Fruit fly (Drosophila melanogaster) whole organism, embryonic: Measurements from ENCODE around the gene bma.

Source experiments
- Ada2b ChIP-seq: fragments of 200-800 bp; sonication (Bioruptor generic); IDR thresholded peaks from 2 replicates; pipeline ENCODE4 v1.3.6; 2022; ENCODE audit warnings: missing biosample characterization, missing genetic modification characterization
- Atf3 ChIP-seq: fragments of 200-800 bp; sonication (Bioruptor generic); optimal IDR thresholded peaks from 3 replicates; lab custom pipeline; 2016; ENCODE audit warnings: missing biosample characterization, missing genetic modification characterization
- CG10209 ChIP-seq: fragments of 200-800 bp; sonication (Bioruptor generic); optimal IDR thresholded peaks from 3 replicates; lab custom pipeline; 2017; ENCODE audit warnings: missing biosample characterization, mild to moderate bottlenecking, missing genetic modification characterization, missing genetic modification reagents
- CG10543 ChIP-seq: fragments of 200-800 bp; sonication (Bioruptor generic); optimal IDR thresholded peaks from 3 replicates; lab custom pipeline; 2017; ENCODE audit warnings: missing biosample characterization, mild to moderate bottlenecking, missing genetic modification characterization, moderate library complexity
- CG1233 ChIP-seq: fragments of 200-800 bp; sonication (Bioruptor generic); optimal IDR thresholded peaks from 4 replicates; lab custom pipeline; 2018; ENCODE audit warnings: missing biosample characterization, mild to moderate bottlenecking, missing genetic modification characterization
- CG13123 ChIP-seq: fragments of 200-800 bp; sonication (Bioruptor generic); optimal IDR thresholded peaks from 2 replicates; lab custom pipeline; 2016; ENCODE audit warnings: missing biosample characterization, missing genetic modification characterization
- CG13296 ChIP-seq: fragments of 200-800 bp; sonication (Bioruptor generic); optimal IDR thresholded peaks from 3 replicates; lab custom pipeline; 2018; ENCODE audit warnings: missing biosample characterization, mild to moderate bottlenecking, missing genetic modification characterization
- CG16779 ChIP-seq: fragments of 200-800 bp; sonication (Bioruptor generic); IDR thresholded peaks from 2 replicates; pipeline ENCODE4 v1.3.6; 2022; ENCODE audit warnings: missing biosample characterization, missing genetic modification characterization
- CG17802 ChIP-seq: fragments of 200-800 bp; sonication (Bioruptor generic); optimal IDR thresholded peaks from 2 replicates; lab custom pipeline; 2018; ENCODE audit warnings: missing biosample characterization, mild to moderate bottlenecking, missing genetic modification characterization, moderate library complexity
- CG18764 ChIP-seq: fragments of 200-800 bp; sonication (Bioruptor generic); optimal IDR thresholded peaks from 3 replicates; lab custom pipeline; 2016; ENCODE audit warnings: missing biosample characterization, missing genetic modification characterization
- CG30431 ChIP-seq: fragments of 200-800 bp; sonication (Bioruptor generic); optimal IDR thresholded peaks from 2 replicates; lab custom pipeline; 2017; ENCODE audit warnings: missing biosample characterization, missing genetic modification characterization
- CG3065 ChIP-seq: fragments of 200-800 bp; sonication (Bioruptor generic); optimal IDR thresholded peaks from 2 replicates; lab custom pipeline; 2016; ENCODE audit warnings: missing biosample characterization, missing genetic modification characterization
- CG4820 ChIP-seq: fragments of 200-800 bp; sonication (Bioruptor generic); optimal IDR thresholded peaks from 3 replicates; lab custom pipeline; 2016; ENCODE audit warnings: missing biosample characterization, missing genetic modification characterization
- CG6175 ChIP-seq: fragments of 200-800 bp; sonication (Bioruptor generic); IDR thresholded peaks from 3 replicates; pipeline ENCODE4 v1.3.6; 2022; ENCODE audit warnings: missing biosample characterization, missing genetic modification characterization
- CG6689 ChIP-seq: fragments of 200-800 bp; sonication (Bioruptor generic); IDR thresholded peaks from 2 replicates; pipeline ENCODE4 v1.3.6; 2022; ENCODE audit warnings: missing biosample characterization, missing genetic modification characterization
- CG8089 ChIP-seq: fragments of 200-800 bp; sonication (Bioruptor generic); optimal IDR thresholded peaks from 3 replicates; lab custom pipeline; 2016; ENCODE audit warnings: missing biosample characterization, missing genetic modification characterization
- CG8281 ChIP-seq: fragments of 200-800 bp; sonication (Bioruptor generic); optimal IDR thresholded peaks from 2 replicates; lab custom pipeline; 2018; ENCODE audit warnings: missing biosample characterization, mild to moderate bottlenecking, missing genetic modification characterization, moderate library complexity
- CG8478 ChIP-seq: fragments of >200 bp; optimal IDR thresholded peaks from 2 replicates; lab custom pipeline; 2018
- Dad ChIP-seq: fragments of 200-800 bp; sonication (Bioruptor generic); optimal IDR thresholded peaks from 3 replicates; lab custom pipeline; 2016; ENCODE audit warnings: missing biosample characterization, missing genetic modification characterization
- Dbx ChIP-seq: fragments of 200-800 bp; sonication (Bioruptor generic); IDR thresholded peaks from 3 replicates; pipeline ENCODE4 v1.3.6; 2022; ENCODE audit warnings: missing biosample characterization, missing genetic modification characterization
- Dp ChIP-seq: fragments of 200-800 bp; sonication (Bioruptor generic); optimal IDR thresholded peaks from 2 replicates; lab custom pipeline; 2018; ENCODE audit warnings: missing biosample characterization, mild to moderate bottlenecking, missing genetic modification characterization, moderate library complexity
- HmgZ ChIP-seq: fragments of 200-800 bp; sonication (Bioruptor generic); optimal IDR thresholded peaks from 2 replicates; lab custom pipeline; 2018; ENCODE audit warnings: missing biosample characterization, mild to moderate bottlenecking, missing genetic modification characterization
- Lhr ChIP-seq: fragments of 200-800 bp; sonication (Bioruptor generic); optimal IDR thresholded peaks from 3 replicates; lab custom pipeline; 2017; ENCODE audit warnings: mild to moderate bottlenecking, missing biosample characterization, missing genetic modification reagents, missing genetic modification characterization
- Lpt ChIP-seq: fragments of >200 bp; optimal IDR thresholded peaks from 2 replicates; lab custom pipeline; 2018; ENCODE audit warnings: missing biosample characterization, missing genetic modification characterization
- Mad ChIP-seq: fragments of 200-800 bp; sonication (Bioruptor generic); optimal IDR thresholded peaks from 2 replicates; lab custom pipeline; 2016; ENCODE audit warnings: missing biosample characterization, missing genetic modification characterization
- Max ChIP-seq: fragments of 200-800 bp; sonication (Bioruptor generic); optimal IDR thresholded peaks from 2 replicates; lab custom pipeline; 2016; ENCODE audit warnings: missing biosample characterization, mild to moderate bottlenecking, missing genetic modification characterization
- Med ChIP-seq: fragments of 200-800 bp; sonication (Bioruptor generic); peaks from one replicate; lab custom pipeline; 2016; ENCODE audit warnings: missing biosample characterization, missing genetic modification characterization, mild to moderate bottlenecking, inconsistent platforms, moderate library complexity
- Mes4 ChIP-seq: fragments of 200-800 bp; sonication (Bioruptor generic); optimal IDR thresholded peaks from 2 replicates; lab custom pipeline; 2016; ENCODE audit warnings: missing biosample characterization, missing genetic modification characterization
- Mrtf ChIP-seq: fragments of 200-800 bp; sonication (Bioruptor generic); IDR thresholded peaks from 3 replicates; pipeline ENCODE4 v1.3.6; 2022; ENCODE audit warnings: missing biosample characterization, missing genetic modification characterization
- NC2β ChIP-seq: fragments of 200-800 bp; sonication (Bioruptor generic); optimal IDR thresholded peaks from 2 replicates; lab custom pipeline; 2016; ENCODE audit warnings: missing biosample characterization, missing genetic modification characterization
- Sox102F ChIP-seq: fragments of 200-800 bp; sonication (Bioruptor generic); optimal IDR thresholded peaks from 2 replicates; lab custom pipeline; 2018; ENCODE audit warnings: missing biosample characterization, mild to moderate bottlenecking, missing genetic modification characterization, moderate library complexity
- Xrp1 ChIP-seq: fragments of 200-800 bp; sonication (Bioruptor generic); IDR thresholded peaks from 2 replicates; pipeline ENCODE4 v1.3.6; 2022; ENCODE audit warnings: missing biosample characterization, missing genetic modification characterization
- ap ChIP-seq: fragments of 200-800 bp; sonication (Bioruptor generic); IDR thresholded peaks from 2 replicates; pipeline ENCODE4 v1.3.6; 2022; ENCODE audit warnings: missing biosample characterization, missing genetic modification characterization
- bab2 ChIP-seq: fragments of 200-800 bp; sonication (Bioruptor generic); optimal IDR thresholded peaks from 2 replicates; lab custom pipeline; 2016; ENCODE audit warnings: missing biosample characterization, missing genetic modification characterization
- cwo ChIP-seq: fragments of 200-800 bp; sonication (Bioruptor generic); optimal IDR thresholded peaks from 3 replicates; lab custom pipeline; 2017; ENCODE audit warnings: missing biosample characterization, missing genetic modification characterization, mild to moderate bottlenecking, moderate library complexity, missing genetic modification reagents
- danr ChIP-seq: fragments of 200-800 bp; sonication (Bioruptor generic); IDR thresholded peaks from 2 replicates; pipeline ENCODE4 v1.3.6; 2022; ENCODE audit warnings: missing biosample characterization, missing genetic modification characterization
- disco-r ChIP-seq: fragments of 200-800 bp; sonication (Bioruptor generic); optimal IDR thresholded peaks from 2 replicates; lab custom pipeline; 2016; ENCODE audit warnings: missing biosample characterization, missing genetic modification characterization
- dm ChIP-seq: fragments of 200-800 bp; sonication (Bioruptor generic); optimal IDR thresholded peaks from 3 replicates; lab custom pipeline; 2016; ENCODE audit warnings: missing biosample characterization, missing genetic modification characterization
- en ChIP-seq: fragments of 200-800 bp; sonication (Bioruptor generic); optimal IDR thresholded peaks from 2 replicates; lab custom pipeline; 2016; ENCODE audit warnings: missing biosample characterization, missing genetic modification characterization
- fd64A ChIP-seq: fragments of 200-800 bp; sonication (Bioruptor generic); optimal IDR thresholded peaks from 3 replicates; lab custom pipeline; 2018; ENCODE audit warnings: missing biosample characterization, mild to moderate bottlenecking, missing genetic modification characterization
- gsb ChIP-seq: fragments of 200-800 bp; sonication (Bioruptor generic); IDR thresholded peaks from 2 replicates; pipeline ENCODE4 v1.3.6; 2022; ENCODE audit warnings: missing biosample characterization, missing genetic modification characterization
- h ChIP-seq: fragments of >200 bp; optimal IDR thresholded peaks from 2 replicates; lab custom pipeline; 2017
- hkb ChIP-seq, 2 experiments: fragments of 200-800 bp in 1 of 2; fragments of >200 bp in 1 of 2; sonication (Bioruptor generic) in 1 of 2; IDR thresholded peaks in 1 of 2; optimal IDR thresholded peaks in 1 of 2; 2 replicates each; pipeline versions ENCODE4 v1.3.6 to Lab custom; 2017 to 2022; ENCODE audit warnings: missing biosample characterization in 1 of 2, missing genetic modification characterization in 1 of 2
- kni ChIP-seq: fragments of 200-800 bp; sonication (Bioruptor generic); optimal IDR thresholded peaks from 3 replicates; lab custom pipeline; 2017; ENCODE audit warnings: mild to moderate bottlenecking, missing biosample characterization, missing genetic modification reagents, missing genetic modification characterization
- knrl ChIP-seq: fragments of 200-800 bp; sonication (Bioruptor generic); IDR thresholded peaks from 3 replicates; pipeline ENCODE4 v1.3.6; 2022; ENCODE audit warnings: missing biosample characterization, missing genetic modification characterization; ENCODE audit not compliant: partially characterized antibody
- lbe ChIP-seq: fragments of 200-800 bp; sonication (Bioruptor generic); optimal IDR thresholded peaks from 2 replicates; lab custom pipeline; 2016; ENCODE audit warnings: missing biosample characterization, mild to moderate bottlenecking, missing genetic modification characterization
- maf-S ChIP-seq: fragments of 200-800 bp; sonication (Bioruptor generic); optimal IDR thresholded peaks from 2 replicates; lab custom pipeline; 2016; ENCODE audit warnings: missing biosample characterization, missing genetic modification characterization
- pita ChIP-seq: fragments of 200-800 bp; sonication (Bioruptor generic); optimal IDR thresholded peaks from 2 replicates; lab custom pipeline; 2017; ENCODE audit warnings: missing biosample characterization, mild to moderate bottlenecking, missing genetic modification characterization
- pzg ChIP-seq: fragments of 200-800 bp; sonication (Bioruptor generic); optimal IDR thresholded peaks from 3 replicates; lab custom pipeline; 2018; ENCODE audit warnings: missing biosample characterization, mild to moderate bottlenecking, missing genetic modification characterization, moderate library complexity
- salm ChIP-seq: fragments of 200-800 bp; sonication (Bioruptor generic); optimal IDR thresholded peaks from 2 replicates; lab custom pipeline; 2018; ENCODE audit warnings: missing biosample characterization, mild to moderate bottlenecking, missing genetic modification characterization

bma gene

dm6 chr3L:9972007-9972856, 64.3 kb downstream of the bma start, which contains the start of the genes CG6674, CG42455 and vnc (continued):
- no peak for TF ChIP-seq fd64A
- TF ChIP-seq hkb (optimal IDR thresholded peaks at IDR 0.05; lab: Kevin White, UChicago): no peak
- peak; percentile 37; the same call in 1 of the 2 replicates for TF ChIP-seq hkb (GFP tag; IDR thresholded peaks at IDR 0.05; lab: Robert Waterston, UW)
- peak; percentile 44; the same call in 2 of the 3 replicates for TF ChIP-seq Dbx (GFP tag; lab: Robert Waterston, UW)
- no peak for TF ChIP-seq Mes4 (GFP tag; lab: Kevin White, UChicago)
- peak; percentile 58 for TF ChIP-seq dm (GFP tag; lab: Kevin White, UChicago)
- TF ChIP-seq Max (GFP tag; lab: Kevin White, UChicago): peak; percentile 41
- TF ChIP-seq Mrtf (GFP tag; lab: Robert Waterston, UW): no peak
- TF ChIP-seq NC2β (GFP tag; lab: Kevin White, UChicago): peak; percentile 23
- peak; percentile 33 for TF ChIP-seq HmgZ
- no peak for TF ChIP-seq CG16779 (GFP tag; lab: Robert Waterston, UW)
- TF ChIP-seq Lpt (GFP tag; lab: Kevin White, UChicago): no peak
- TF ChIP-seq cwo (GFP tag; lab: Kevin White, UChicago): no peak
- TF ChIP-seq en (GFP tag; lab: Kevin White, UChicago): no peak
- TF ChIP-seq danr (GFP tag; lab: Robert Waterston, UW): no peak
- no peak for TF ChIP-seq pita (GFP tag; lab: Kevin White, UChicago)
- peak; percentile 6 for TF ChIP-seq Sox102F (GFP tag; lab: Kevin White, UChicago)
- no peak for TF ChIP-seq CG8478
- TF ChIP-seq salm (tag; lab: Kevin White, UChicago): no peak
- TF ChIP-seq knrl (GFP tag; lab: Robert Waterston, UW): no peak
- peak; percentile 20 for TF ChIP-seq Lhr (GFP tag; lab: Kevin White, UChicago)
- TF ChIP-seq CG1233: no peak
- peak; percentile 6 for TF ChIP-seq CG13296 (GFP tag; lab: Kevin White, UChicago)
- TF ChIP-seq CG18764 (GFP tag; lab: Kevin White, UChicago): peak; percentile 23
- no peak for TF ChIP-seq ap
- peak; percentile 1 for TF ChIP-seq CG30431 (GFP tag; lab: Kevin White, UChicago)
- TF ChIP-seq CG6689: no peak
- no peak for TF ChIP-seq CG3065
- no peak for TF ChIP-seq CG8281 (tag; lab: Kevin White, UChicago)
- peak; percentile 47 for TF ChIP-seq CG10543
- peak; percentile 3 for TF ChIP-seq Dad (GFP tag; lab: Kevin White, UChicago)
- TF ChIP-seq disco-r (GFP tag; lab: Kevin White, UChicago): no peak
- TF ChIP-seq CG8089 (GFP tag; lab: Kevin White, UChicago): no peak
- no peak for TF ChIP-seq lbe (GFP tag; lab: Kevin White, UChicago)
- no peak for TF ChIP-seq CG13123 (GFP tag; lab: Kevin White, UChicago)
- TF ChIP-seq maf-S (GFP tag; lab: Kevin White, UChicago): no peak
- TF ChIP-seq kni: no peak
- TF ChIP-seq CG17802: no peak
- TF ChIP-seq CG10209 (GFP tag; lab: Kevin White, UChicago): peak; percentile 20
- TF ChIP-seq pzg (GFP tag; lab: Kevin White, UChicago): peak; percentile 55
- no peak for TF ChIP-seq h (lab: Kevin White, UChicago)
- no peak for TF ChIP-seq Mad
- TF ChIP-seq Xrp1 (GFP tag; lab: Robert Waterston, UW): peak; percentile 51
- TF ChIP-seq Ada2b (GFP tag; lab: Robert Waterston, UW): no peak
- TF ChIP-seq gsb: no peak
- TF ChIP-seq Med: peak; percentile 88
- TF ChIP-seq CG6175 (GFP tag; lab: Robert Waterston, UW): no peak
- TF ChIP-seq bab2 (GFP tag; lab: Kevin White, UChicago): peak; percentile 53
- peak; percentile 7 for TF ChIP-seq Dp (GFP tag; lab: Kevin White, UChicago)
- no peak for TF ChIP-seq Atf3 (GFP tag; lab: Kevin White, UChicago)
- peak; percentile 28 for TF ChIP-seq CG4820 (GFP tag; lab: Kevin White, UChicago)
